Worm (Caenorhabditis elegans): ENCODE data around the gene ilys-2.

Gene ilys-2

ce11 chrIV:2495118-2495785 lies 27.8 kb downstream of the ilys-2 start, which contains the start of the genes ccdc-12 and Y69A2AR.18 (continued):
- no peak for TF ChIP-seq akir-1 (GFP tag; optimal IDR thresholded peaks at IDR 0.05)
- peak; percentile 66 for TF ChIP-seq mcd-1 (GFP tag; IDR thresholded peaks at IDR 0.05)
- TF ChIP-seq F55B11.4 (tag; optimal IDR thresholded peaks at IDR 0.05; ENCODE audit: borderline replicate concordance, insufficient read depth): no peak
- peak in 1 of 3 experiments; percentile 71 for TF ChIP-seq lin-35 (GFP tag; optimal IDR thresholded peaks at IDR 0.05)
- no peak for TF ChIP-seq ama-1 (optimal IDR thresholded peaks at IDR 0.05)
- TF ChIP-seq ama-1 (GFP tag; optimal IDR thresholded peaks at IDR 0.05): no peak
- no peak for TF ChIP-seq F57A8.1 (GFP tag; optimal IDR thresholded peaks at IDR 0.05)
- TF ChIP-seq ceh-27 (GFP tag; optimal IDR thresholded peaks at IDR 0.05): no peak
- no peak for TF ChIP-seq hmg-20 (GFP tag; IDR thresholded peaks at IDR 0.05)
- TF ChIP-seq egrh-3 (GFP tag; IDR thresholded peaks at IDR 0.05): no peak
- TF ChIP-seq let-526 (GFP tag; IDR thresholded peaks at IDR 0.05): no peak
- TF ChIP-seq rec-8 (tag; optimal IDR thresholded peaks at IDR 0.05): no peak
- TF ChIP-seq snpc-1.3 (tag; optimal IDR thresholded peaks at IDR 0.05; ENCODE audit: insufficient read depth): peak; percentile 70
- TF ChIP-seq lin-26 (GFP tag; IDR thresholded peaks at IDR 0.05): no peak
- TF ChIP-seq attf-5 (GFP tag; optimal IDR thresholded peaks at IDR 0.05): peak; percentile 58
- no peak for TF ChIP-seq ztf-25 (GFP tag; IDR thresholded peaks at IDR 0.05)
- TF ChIP-seq C06A6.2 (GFP tag; conservative IDR thresholded peaks at IDR 0.05): no peak
- TF ChIP-seq athp-1 (tag; optimal IDR thresholded peaks at IDR 0.05): peak; percentile 1
- TF ChIP-seq snpc-4 (GFP tag; optimal IDR thresholded peaks at IDR 0.05): no peak
- TF ChIP-seq snpc-4 (tag; optimal IDR thresholded peaks at IDR 0.05): peak in 2 of 4 experiments; percentile 25 to 70
- TF ChIP-seq dpff-1 (tag; optimal IDR thresholded peaks at IDR 0.05): no peak
- TF ChIP-seq rpc-1 (optimal IDR thresholded peaks at IDR 0.05): no peak
- TF ChIP-seq rpc-1 (tag; optimal IDR thresholded peaks at IDR 0.05): no peak
- no peak for TF ChIP-seq dpl-1 (GFP tag; optimal IDR thresholded peaks at IDR 0.05)
- no peak for TF ChIP-seq pha-4 (tag; optimal IDR thresholded peaks at IDR 0.05)
- TF ChIP-seq xnd-1 (tag; optimal IDR thresholded peaks at IDR 0.05): peak; percentile 38
- TF ChIP-seq ets-4 (GFP tag; optimal IDR thresholded peaks at IDR 0.05): no peak
- TF ChIP-seq tlf-1 (GFP tag; optimal IDR thresholded peaks at IDR 0.05): no peak
- peak; percentile 74 for TF ChIP-seq madf-6 (GFP tag; IDR thresholded peaks at IDR 0.05)
- no peak for TF ChIP-seq bed-1 (GFP tag; IDR thresholded peaks at IDR 0.05)
- TF ChIP-seq ztf-6 (GFP tag; IDR thresholded peaks at IDR 0.05): no peak
- TF ChIP-seq ztf-26 (tag; optimal IDR thresholded peaks at IDR 0.05): no peak
- no peak for TF ChIP-seq nhr-179 (tag; optimal IDR thresholded peaks at IDR 0.05)
- no peak for TF ChIP-seq ztf-3 (GFP tag; optimal IDR thresholded peaks at IDR 0.05)
- no peak for TF ChIP-seq nhr-90 (tag; optimal IDR thresholded peaks at IDR 0.05)
- TF ChIP-seq sptf-2 (GFP tag; optimal IDR thresholded peaks at IDR 0.05): no peak
- TF ChIP-seq T07F8.4 (tag; optimal IDR thresholded peaks at IDR 0.05): no peak
- TF ChIP-seq K12H6.12 (tag; optimal IDR thresholded peaks at IDR 0.05): no peak
- no peak for TF ChIP-seq repo-1 (tag; optimal IDR thresholded peaks at IDR 0.05)
- TF ChIP-seq ZK185.1 (tag; optimal IDR thresholded peaks at IDR 0.05; ENCODE audit: poor library complexity, severe bottlenecking): no peak
- no peak for TF ChIP-seq lag-1 (GFP tag; IDR thresholded peaks at IDR 0.05)
- no peak for TF ChIP-seq nhr-120 (GFP tag; IDR thresholded peaks at IDR 0.05)
- TF ChIP-seq lir-1 (GFP tag; conservative IDR thresholded peaks at IDR 0.05): no peak
- no peak for TF ChIP-seq madf-8 (GFP tag; conservative IDR thresholded peaks at IDR 0.05)
- TF ChIP-seq bed-2 (GFP tag; IDR thresholded peaks at IDR 0.05): no peak
- no peak for TF ChIP-seq nhr-80 (tag; optimal IDR thresholded peaks at IDR 0.05)
- 0 out of 2 replicates have a peak, but pooled peaks have one; percentile 42 for TF ChIP-seq hsf-1 (GFP tag; IDR thresholded peaks at IDR 0.05)
- no peak for TF ChIP-seq ceh-58 (GFP tag; IDR thresholded peaks at IDR 0.05)
- TF ChIP-seq lin-40 (tag; optimal IDR thresholded peaks at IDR 0.05): peak; percentile 25
